Fruit fly (Drosophila melanogaster) whole organism, embryonic: Measurements from ENCODE around the gene Rab8.
A peak's percentile ranks its signal among the peaks of the same experiment; 100 is the strongest.

ENCODE experiments used
- Bgb ChIP-seq: fragments of 200-800 bp; sonication (Bioruptor generic); IDR thresholded peaks from 2 replicates; pipeline ENCODE4 v1.3.6; 2022; ENCODE audit warnings: missing biosample characterization, missing genetic modification characterization; ENCODE audit not compliant: partially characterized antibody
- CG11696 ChIP-seq: fragments of 200-800 bp; sonication (Bioruptor generic); IDR thresholded peaks from 2 replicates; pipeline ENCODE4 v1.3.6; 2022; ENCODE audit warnings: missing biosample characterization, missing genetic modification characterization
- CG13287 ChIP-seq: fragments of 200-800 bp; sonication (Bioruptor generic); IDR thresholded peaks from 2 replicates; pipeline ENCODE4 v1.3.6; 2022; ENCODE audit warnings: missing biosample characterization, missing genetic modification characterization; ENCODE audit not compliant: partially characterized antibody
- CG14965 ChIP-seq: fragments of 200-800 bp; sonication (Bioruptor generic); optimal IDR thresholded peaks from 2 replicates; lab custom pipeline; 2016; ENCODE audit warnings: missing biosample characterization, missing genetic modification characterization, borderline replicate concordance
- CG15073 ChIP-seq: fragments of 200-800 bp; sonication (Bioruptor generic); optimal IDR thresholded peaks from 2 replicates; lab custom pipeline; 2016; ENCODE audit warnings: missing biosample characterization, missing genetic modification characterization
- CG1602 ChIP-seq: fragments of 200-800 bp; sonication (Bioruptor generic); optimal IDR thresholded peaks from 3 replicates; lab custom pipeline; 2016; ENCODE audit warnings: missing biosample characterization, missing genetic modification characterization
- CG17186 ChIP-seq: fragments of 200-800 bp; sonication (Bioruptor generic); optimal IDR thresholded peaks from 3 replicates; lab custom pipeline; 2017; ENCODE audit warnings: missing biosample characterization, missing genetic modification reagents, missing genetic modification characterization
- CG17328 ChIP-seq: fragments of 200-800 bp; sonication (Bioruptor generic); IDR thresholded peaks from 2 replicates; pipeline ENCODE4 v1.3.6; 2022; ENCODE audit warnings: missing biosample characterization, missing genetic modification characterization
- CG17359 ChIP-seq: fragments of 200-800 bp; sonication (Bioruptor generic); optimal IDR thresholded peaks from 3 replicates; lab custom pipeline; 2018; ENCODE audit warnings: missing biosample characterization, mild to moderate bottlenecking, missing genetic modification characterization, moderate library complexity
- CG17612 ChIP-seq: fragments of 200-800 bp; sonication (Bioruptor generic); IDR thresholded peaks from 2 replicates; pipeline ENCODE4 v1.3.6; 2022; ENCODE audit warnings: missing biosample characterization, missing genetic modification characterization
- CG18011 ChIP-seq: fragments of 200-800 bp; sonication (Bioruptor generic); optimal IDR thresholded peaks from 2 replicates; lab custom pipeline; 2017; ENCODE audit warnings: missing biosample characterization, missing genetic modification characterization, mild to moderate bottlenecking, moderate library complexity, missing genotype
- CG32532 ChIP-seq: fragments of 200-800 bp; sonication (Bioruptor generic); IDR thresholded peaks from 2 replicates; pipeline ENCODE4 v1.3.6; 2022; ENCODE audit warnings: missing biosample characterization, missing genetic modification characterization
- CG33557 ChIP-seq: fragments of 200-800 bp; sonication (Bioruptor generic); optimal IDR thresholded peaks from 2 replicates; lab custom pipeline; 2019; ENCODE audit warnings: missing biosample characterization, mild to moderate bottlenecking, missing genetic modification characterization, moderate library complexity
- CG5245 ChIP-seq: fragments of 200-800 bp; sonication (Bioruptor generic); optimal IDR thresholded peaks from 3 replicates; lab custom pipeline; 2016; ENCODE audit warnings: missing biosample characterization, missing genetic modification characterization
- CG6765 ChIP-seq: fragments of 200-800 bp; sonication (Bioruptor generic); optimal IDR thresholded peaks from 3 replicates; lab custom pipeline; 2017; ENCODE audit warnings: missing biosample characterization, mild to moderate bottlenecking, missing genetic modification characterization
- CG7271 ChIP-seq: fragments of 200-800 bp; sonication (Bioruptor generic); optimal IDR thresholded peaks from 2 replicates; lab custom pipeline; 2018; ENCODE audit warnings: missing biosample characterization, mild to moderate bottlenecking, missing genetic modification characterization, moderate library complexity
- CG8924 ChIP-seq: fragments of 200-800 bp; optimal IDR thresholded peaks from 3 replicates; lab custom pipeline; 2019; ENCODE audit warnings: missing biosample characterization, mild to moderate bottlenecking, missing genetic modification characterization, moderate library complexity
- CG9727 ChIP-seq: fragments of 200-800 bp; sonication (Bioruptor generic); optimal IDR thresholded peaks from 3 replicates; lab custom pipeline; 2017; ENCODE audit warnings: missing biosample characterization, mild to moderate bottlenecking, missing genetic modification characterization
- CG9817 ChIP-seq: fragments of 200-800 bp; sonication (Bioruptor generic); optimal IDR thresholded peaks from 2 replicates; lab custom pipeline; 2018; ENCODE audit warnings: missing biosample characterization, mild to moderate bottlenecking, missing genetic modification characterization, moderate library complexity
- CG9932 ChIP-seq: fragments of 200-800 bp; sonication (Bioruptor generic); IDR thresholded peaks from 2 replicates; pipeline ENCODE4 v1.3.6; 2022; ENCODE audit warnings: missing biosample characterization, missing genetic modification characterization
- Dad ChIP-seq: fragments of 200-800 bp; sonication (Bioruptor generic); optimal IDR thresholded peaks from 3 replicates; lab custom pipeline; 2016; ENCODE audit warnings: missing biosample characterization, missing genetic modification characterization
- Fer2 ChIP-seq: fragments of 200-800 bp; sonication (Bioruptor generic); optimal IDR thresholded peaks from 2 replicates; lab custom pipeline; 2018; ENCODE audit warnings: missing biosample characterization, mild to moderate bottlenecking, missing genetic modification characterization, moderate library complexity
- Gug ChIP-seq: fragments of 200-800 bp; sonication (Bioruptor generic); IDR thresholded peaks from 4 replicates; pipeline ENCODE4 v1.3.6; 2022; ENCODE audit warnings: missing biosample characterization, missing genetic modification characterization
- MBD-R2 ChIP-seq: fragments of 200-800 bp; sonication (Bioruptor generic); IDR thresholded peaks from 2 replicates; pipeline ENCODE4 v1.3.6; 2022; ENCODE audit warnings: missing biosample characterization, missing genetic modification characterization
- Ravus ChIP-seq: fragments of 200-800 bp; sonication (Bioruptor generic); IDR thresholded peaks from 2 replicates; pipeline ENCODE4 v1.3.6; 2022; ENCODE audit warnings: missing biosample characterization, missing genetic modification characterization
- Side ChIP-seq: fragments of 200-800 bp; sonication (Bioruptor generic); optimal IDR thresholded peaks from 2 replicates; lab custom pipeline; 2016; ENCODE audit warnings: missing biosample characterization, missing genetic modification characterization
- Sin3A ChIP-seq: fragments of >200 bp; optimal IDR thresholded peaks from 2 replicates; lab custom pipeline; 2018
- Sry-δ ChIP-seq: fragments of 200-800 bp; sonication (Bioruptor generic); optimal IDR thresholded peaks from 2 replicates; lab custom pipeline; 2016; ENCODE audit warnings: missing biosample characterization, missing genetic modification characterization
- Usf ChIP-seq: fragments of 200-800 bp; sonication (Bioruptor generic); optimal IDR thresholded peaks from 2 replicates; lab custom pipeline; 2017; ENCODE audit warnings: missing genotype, missing biosample characterization, missing genetic modification characterization
- abd-A ChIP-seq: fragments of 200-800 bp; sonication (Bioruptor generic); optimal IDR thresholded peaks from 3 replicates; lab custom pipeline; 2019; ENCODE audit warnings: missing biosample characterization, mild to moderate bottlenecking, missing genetic modification characterization, moderate library complexity
- ap ChIP-seq: fragments of 200-800 bp; sonication (Bioruptor generic); IDR thresholded peaks from 2 replicates; pipeline ENCODE4 v1.3.6; 2022; ENCODE audit warnings: missing biosample characterization, missing genetic modification characterization
- dmrt11E ChIP-seq: fragments of 200-800 bp; sonication (Bioruptor generic); optimal IDR thresholded peaks from 3 replicates; lab custom pipeline; 2018; ENCODE audit warnings: missing biosample characterization, mild to moderate bottlenecking, missing genetic modification characterization, moderate library complexity
- gt ChIP-seq: fragments of 200-800 bp; sonication (Bioruptor generic); IDR thresholded peaks from 2 replicates; pipeline ENCODE4 v1.3.6; 2022; ENCODE audit warnings: missing biosample characterization, missing genetic modification characterization
- ham ChIP-seq: fragments of 200-800 bp; sonication (Bioruptor generic); IDR thresholded peaks from 2 replicates; pipeline ENCODE4 v1.3.6; 2022; ENCODE audit warnings: missing biosample characterization, missing genetic modification characterization
- hbn ChIP-seq: fragments of 200-800 bp; sonication (Bioruptor generic); IDR thresholded peaks from 2 replicates; pipeline ENCODE4 v1.3.6; 2022; ENCODE audit warnings: missing biosample characterization, missing genetic modification characterization; ENCODE audit not compliant: partially characterized antibody
- inv ChIP-seq: fragments of 200-800 bp; sonication (Bioruptor generic); IDR thresholded peaks from 2 replicates; pipeline ENCODE4 v1.3.6; 2022; ENCODE audit warnings: missing biosample characterization, missing genetic modification characterization; ENCODE audit not compliant: partially characterized antibody
- jing ChIP-seq: fragments of 200-800 bp; sonication (Bioruptor generic); optimal IDR thresholded peaks from 2 replicates; lab custom pipeline; 2018; ENCODE audit warnings: missing biosample characterization, mild to moderate bottlenecking, missing genetic modification characterization
- lov ChIP-seq, 2 experiments: fragments of 200-800 bp in 1 of 2; fragments of >200 bp in 1 of 2; sonication (Bioruptor generic) in 1 of 2; IDR thresholded peaks in 1 of 2; optimal IDR thresholded peaks in 1 of 2; 2 replicates in 1 of 2; 3 replicates in 1 of 2; pipeline versions ENCODE4 v1.3.6 to Lab custom; 2017 to 2022; ENCODE audit warnings: missing biosample characterization in 1 of 2, missing genetic modification characterization in 1 of 2
- maf-S ChIP-seq: fragments of 200-800 bp; sonication (Bioruptor generic); optimal IDR thresholded peaks from 2 replicates; lab custom pipeline; 2016; ENCODE audit warnings: missing biosample characterization, missing genetic modification characterization
- nmo ChIP-seq: fragments of 200-800 bp; sonication (Bioruptor generic); optimal IDR thresholded peaks from 2 replicates; lab custom pipeline; 2018; ENCODE audit warnings: missing biosample characterization, mild to moderate bottlenecking, missing genetic modification characterization, moderate library complexity
- pan ChIP-seq, 4 experiments: fragments of >200 bp in 3 of 4; fragments of 200-800 bp in 1 of 4; sonication (Bioruptor generic) in 1 of 4; optimal IDR thresholded peaks in 3 of 4; IDR thresholded peaks in 1 of 4; 2 replicates each; pipeline versions ENCODE4 v1.3.6 to Lab custom; 2017 to 2022; ENCODE audit warnings: missing biosample characterization in 2 of 4, missing genetic modification characterization in 2 of 4, mixed read lengths in 1 of 4
- pum ChIP-seq: fragments of 200-800 bp; sonication (Bioruptor generic); optimal IDR thresholded peaks from 2 replicates; lab custom pipeline; 2016; ENCODE audit warnings: missing biosample characterization, missing genetic modification characterization
- pzg ChIP-seq: fragments of 200-800 bp; sonication (Bioruptor generic); optimal IDR thresholded peaks from 3 replicates; lab custom pipeline; 2018; ENCODE audit warnings: missing biosample characterization, mild to moderate bottlenecking, missing genetic modification characterization, moderate library complexity
- salm ChIP-seq: fragments of 200-800 bp; sonication (Bioruptor generic); optimal IDR thresholded peaks from 2 replicates; lab custom pipeline; 2018; ENCODE audit warnings: missing biosample characterization, mild to moderate bottlenecking, missing genetic modification characterization
- sisA ChIP-seq: fragments of 200-800 bp; sonication (Bioruptor generic); IDR thresholded peaks from 2 replicates; pipeline ENCODE4 v1.3.6; 2022; ENCODE audit warnings: missing biosample characterization, missing genetic modification characterization
- stc ChIP-seq: fragments of 200-800 bp; sonication (Bioruptor generic); IDR thresholded peaks from 2 replicates; pipeline ENCODE4 v1.3.6; 2022; ENCODE audit warnings: missing biosample characterization, missing genetic modification characterization
- wek ChIP-seq: fragments of 200-800 bp; sonication (Bioruptor generic); optimal IDR thresholded peaks from 3 replicates; lab custom pipeline; 2018; ENCODE audit warnings: missing biosample characterization, mild to moderate bottlenecking, missing genetic modification characterization, moderate library complexity
- wor ChIP-seq: fragments of 200-800 bp; sonication (Bioruptor generic); IDR thresholded peaks from 2 replicates; pipeline ENCODE4 v1.3.6; 2022; ENCODE audit warnings: missing biosample characterization, missing genetic modification characterization

Gene Rab8

dm6 chr3L:19834143-19834794 lies 36.6 kb downstream of the Rab8 start, which contains the start of the genes trc and CG32221 (continued):
- TF ChIP-seq sisA (GFP tag; lab: Robert Waterston, UW) (peak; percentile 19; the same call in 1 of the 2 replicates), hbn (GFP tag; lab: Robert Waterston, UW) (peak; percentile 40; the same call in 1 of the 2 replicates), jing (no peak), stc (GFP tag; lab: Robert Waterston, UW) (0 out of 2 replicates have a peak, but pooled peaks have one; percentile 23), Bgb (GFP tag; lab: Robert Waterston, UW) (peak; percentile 84), wek (peak; percentile 39), CG33557 (peak; percentile 37), pan (optimal IDR thresholded peaks at IDR 0.05; lab: Kevin White, UChicago) (no peak), pan (GFP tag; optimal IDR thresholded peaks at IDR 0.05 in 1 of 2, IDR thresholded peaks at IDR 0.05 in 1 of 2) (peak in 1 of 2 experiments; percentile 7), MBD-R2 (peak; percentile 81), CG17186 (GFP tag; lab: Kevin White, UChicago) (peak; percentile 51), Fer2 (tag; lab: Kevin White, UChicago) (peak; percentile 63), CG9817 (peak; percentile 68), CG8924 (tag; lab: Kevin White, UChicago) (peak; percentile 33), Gug (GFP tag; lab: Robert Waterston, UW) (peak; percentile 53; the same call in 2 of the 4 replicates), salm (tag; lab: Kevin White, UChicago) (no peak), maf-S (GFP tag; lab: Kevin White, UChicago) (no peak), dmrt11E (tag; lab: Kevin White, UChicago) (peak; percentile 13), lov (optimal IDR thresholded peaks at IDR 0.05; lab: Kevin White, UChicago) (no peak), lov (GFP tag; IDR thresholded peaks at IDR 0.05; lab: Robert Waterston, UW) (0 out of 3 replicates have a peak, but pooled peaks have one; percentile 41), CG9932 (peak; percentile 78), pzg (GFP tag; lab: Kevin White, UChicago) (peak; percentile 88), nmo (GFP tag; lab: Kevin White, UChicago) (peak; percentile 69), CG17359 (tag; lab: Kevin White, UChicago) (peak; percentile 33), CG9727 (GFP tag; lab: Kevin White, UChicago) (peak; percentile 38), CG18011 (no peak), CG32532 (peak; percentile 71), CG11696 (GFP tag; lab: Robert Waterston, UW) (no peak), abd-A (tag; lab: Kevin White, UChicago) (no peak), Side (GFP tag; lab: Kevin White, UChicago) (peak; percentile 46), Usf (GFP tag; lab: Kevin White, UChicago) (no peak), gt (GFP tag; lab: Robert Waterston, UW) (0 out of 2 replicates have a peak, but pooled peaks have one; percentile 29), CG5245 (GFP tag; lab: Kevin White, UChicago) (peak; percentile 31), CG15073 (GFP tag; lab: Kevin White, UChicago) (no peak), inv (GFP tag; lab: Robert Waterston, UW) (peak; percentile 66; the same call in 1 of the 2 replicates), Sry-δ (GFP tag; lab: Kevin White, UChicago) (peak; percentile 74), CG13287 (GFP tag; lab: Robert Waterston, UW) (peak; percentile 67), Sin3A (peak; percentile 48), CG1602 (GFP tag; lab: Kevin White, UChicago) (peak; percentile 17), wor (GFP tag; lab: Robert Waterston, UW) (no peak), pum (peak; percentile 1), ap (no peak), CG17612 (0 out of 2 replicates have a peak, but pooled peaks have one; percentile 10), CG7271 (tag; lab: Kevin White, UChicago) (no peak), CG6765 (GFP tag; lab: Kevin White, UChicago) (peak; percentile 51), Dad (GFP tag; lab: Kevin White, UChicago) (peak; percentile 14), CG17328 (peak; percentile 45; the same call in 1 of the 2 replicates), CG14965 (GFP tag; lab: Kevin White, UChicago) (no peak), ham (GFP tag; lab: Robert Waterston, UW) (no peak), Ravus (GFP tag; lab: Robert Waterston, UW) (no peak)
